Worm (Caenorhabditis elegans): ENCODE measurements around the gene pud-4.

ce11 chrV:2290329-2290728, 36.1 kb upstream of the pud-4 start, which contains the start of gene nhr-225:
- no peak for TF ChIP-seq lsy-2 (tag; optimal IDR thresholded peaks at IDR 0.05)
- no peak for TF ChIP-seq ama-1 (optimal IDR thresholded peaks at IDR 0.05)
- TF ChIP-seq T26A8.4 (GFP tag; IDR thresholded peaks at IDR 0.05) = no peak

Measured in whole organism, L4 larva.